Worm (Caenorhabditis elegans) whole organism, young adult: ENCODE data around the gene dpf-4.

Experiments
- C06A6.2 ChIP-seq: fragments of 200-800 bp; sonication (Bioruptor generic); conservative IDR thresholded peaks from 2 replicates; pipeline ENCODE4 v1.3.6; 2022; ENCODE audit warnings: missing genetic modification characterization, missing compliant biosample characterization
- C17E4.6 ChIP-seq: fragments of 200-800 bp; sonication (Bioruptor generic); IDR thresholded peaks from 2 replicates; pipeline ENCODE4 v1.3.6; 2022; ENCODE audit warnings: missing genetic modification reagents, missing genetic modification characterization, missing compliant biosample characterization
- F10E7.11 ChIP-seq: sonication (generic microtip); optimal IDR thresholded peaks from 2 replicates; lab custom pipeline; 2017; ENCODE audit warnings: mild to moderate bottlenecking, missing genetic modification characterization, moderate library complexity, missing compliant biosample characterization
- F33H1.4 ChIP-seq: fragments of 200-800 bp; sonication (Bioruptor generic); IDR thresholded peaks from 2 replicates; pipeline ENCODE4 v1.3.6; 2022; ENCODE audit warnings: missing genetic modification reagents, missing genetic modification characterization, missing compliant biosample characterization
- F37B4.10 ChIP-seq: fragments of 200-800 bp; sonication (Bioruptor generic); IDR thresholded peaks from 2 replicates; pipeline ENCODE4 v1.3.6; 2022; ENCODE audit warnings: missing genetic modification characterization, missing compliant biosample characterization
- F39B2.1 ChIP-seq: fragments of 200-800 bp; sonication (Bioruptor generic); IDR thresholded peaks from 2 replicates; pipeline ENCODE4 v1.3.6; 2022; ENCODE audit warnings: missing genetic modification reagents, missing genetic modification characterization, missing compliant biosample characterization
- F57C9.4 ChIP-seq: sonication (generic microtip); optimal IDR thresholded peaks from 2 replicates; lab custom pipeline; 2017; ENCODE audit warnings: mild to moderate bottlenecking, missing genetic modification characterization, missing compliant biosample characterization
- K11D2.4 ChIP-seq: fragments of 200-800 bp; sonication (Bioruptor generic); IDR thresholded peaks from 2 replicates; pipeline ENCODE4 v1.3.6; 2022; ENCODE audit warnings: missing genetic modification reagents, missing genetic modification characterization, missing compliant biosample characterization
- K12H6.12 ChIP-seq: fragments of 200-800 bp; sonication (Bioruptor generic); optimal IDR thresholded peaks from 2 replicates; lab custom pipeline; 2018; ENCODE audit warnings: mild to moderate bottlenecking, missing genetic modification characterization, missing compliant biosample characterization
- T26A5.8 ChIP-seq: sonication (generic microtip); optimal IDR thresholded peaks from 2 replicates; lab custom pipeline; 2016; ENCODE audit warnings: missing genetic modification characterization, missing compliant biosample characterization
- Y53G8AR.9 ChIP-seq: fragments of 200-800 bp; sonication (Bioruptor generic); conservative IDR thresholded peaks from 2 replicates; pipeline ENCODE4 v1.3.6; 2022; ENCODE audit warnings: missing genetic modification reagents, missing genetic modification characterization, missing compliant biosample characterization
- Y56A3A.18 ChIP-seq: fragments of 200-800 bp; sonication (Bioruptor generic); IDR thresholded peaks from 2 replicates; pipeline ENCODE4 v1.3.6; 2022; ENCODE audit warnings: missing genetic modification reagents, missing genetic modification characterization, missing compliant biosample characterization
- aptf-2 ChIP-seq: fragments of 200-800 bp; sonication (Bioruptor generic); conservative IDR thresholded peaks from 2 replicates; pipeline ENCODE4 v1.3.6; 2022; ENCODE audit warnings: missing genetic modification reagents, missing genetic modification characterization, missing compliant biosample characterization
- aptf-3 ChIP-seq: fragments of 200-800 bp; sonication (Bioruptor generic); IDR thresholded peaks from 2 replicates; pipeline ENCODE4 v1.3.6; 2022; ENCODE audit warnings: missing genetic modification characterization, missing compliant biosample characterization
- attf-3 ChIP-seq: fragments of 200-800 bp; sonication (Bioruptor generic); conservative IDR thresholded peaks from 2 replicates; pipeline ENCODE4 v1.3.6; 2022; ENCODE audit warnings: missing genetic modification reagents, missing genetic modification characterization, missing compliant biosample characterization
- attf-6 ChIP-seq: fragments of 200-800 bp; sonication (Bioruptor generic); IDR thresholded peaks from 2 replicates; pipeline ENCODE4 v1.3.6; 2022; ENCODE audit warnings: missing genetic modification reagents, missing genetic modification characterization, missing compliant biosample characterization
- ceh-27 ChIP-seq: fragments of 200-800 bp; sonication (Bioruptor generic); optimal IDR thresholded peaks from 2 replicates; lab custom pipeline; 2018; ENCODE audit warnings: mild to moderate bottlenecking, missing genetic modification characterization, moderate library complexity, missing compliant biosample characterization
- ceh-40 ChIP-seq: fragments of 200-800 bp; sonication (Bioruptor generic); IDR thresholded peaks from 2 replicates; pipeline ENCODE4 v1.3.6; 2022; ENCODE audit warnings: missing genetic modification characterization, missing compliant biosample characterization
- ceh-79 ChIP-seq: sonication (generic microtip); optimal IDR thresholded peaks from 2 replicates; lab custom pipeline; 2017; ENCODE audit warnings: mild to moderate bottlenecking, missing genetic modification characterization, missing compliant biosample characterization
- die-1 ChIP-seq: sonication (generic microtip); optimal IDR thresholded peaks from 2 replicates; lab custom pipeline; 2016; ENCODE audit warnings: missing genotype, mild to moderate bottlenecking, missing genetic modification characterization, missing compliant biosample characterization
- dox-1 ChIP-seq: fragments of 200-800 bp; sonication (Bioruptor generic); IDR thresholded peaks from 2 replicates; pipeline ENCODE4 v1.3.6; 2022; ENCODE audit warnings: missing genetic modification reagents, missing genetic modification characterization, missing compliant biosample characterization
- dpl-1 ChIP-seq: fragments of 150-350 bp; optimal IDR thresholded peaks from 2 replicates; lab custom pipeline; 2014; ENCODE audit warnings: missing biosample characterization, missing genetic modification reagents, missing genetic modification characterization
- egl-44 ChIP-seq: fragments of 200-800 bp; sonication (Bioruptor generic); IDR thresholded peaks from 2 replicates; pipeline ENCODE4 v1.3.6; 2022; ENCODE audit warnings: missing genetic modification reagents, missing genetic modification characterization, missing compliant biosample characterization
- ekl-4 ChIP-seq: fragments of 200-800 bp; sonication (Bioruptor generic); IDR thresholded peaks from 2 replicates; pipeline ENCODE4 v1.3.6; 2022; ENCODE audit warnings: missing genetic modification reagents, missing genetic modification characterization, missing compliant biosample characterization
- ets-4 ChIP-seq: fragments of 200-800 bp; sonication (Bioruptor generic); optimal IDR thresholded peaks from 2 replicates; lab custom pipeline; 2018; ENCODE audit warnings: mild to moderate bottlenecking, missing genetic modification characterization, missing compliant biosample characterization
- gei-17 ChIP-seq: fragments of 200-800 bp; sonication (Bioruptor generic); optimal IDR thresholded peaks from 2 replicates; lab custom pipeline; 2018; ENCODE audit warnings: mild to moderate bottlenecking, missing genetic modification characterization, missing compliant biosample characterization
- him-1 ChIP-seq: sonication (generic microtip); optimal IDR thresholded peaks from 2 replicates; lab custom pipeline; 2016; ENCODE audit warnings: missing genotype, missing genetic modification reagents, missing genetic modification characterization, missing compliant biosample characterization
- hlh-26 ChIP-seq: fragments of 200-800 bp; sonication (Bioruptor generic); conservative IDR thresholded peaks from 2 replicates; pipeline ENCODE4 v1.3.6; 2022; ENCODE audit warnings: missing genetic modification reagents, missing genetic modification characterization, missing compliant biosample characterization
- hmg-1.2 ChIP-seq: fragments of 200-800 bp; sonication (Bioruptor generic); IDR thresholded peaks from 2 replicates; pipeline ENCODE4 v1.3.6; 2022; ENCODE audit warnings: missing genetic modification reagents, missing genetic modification characterization, missing compliant biosample characterization
- hrde-1 ChIP-seq: sonication (generic microtip); optimal IDR thresholded peaks from 2 replicates; lab custom pipeline; 2016; ENCODE audit warnings: missing genetic modification characterization, mild to moderate bottlenecking, missing compliant biosample characterization, moderate library complexity, missing genotype, missing genetic modification reagents, borderline replicate concordance
- let-526 ChIP-seq: fragments of 200-800 bp; sonication (Bioruptor generic); IDR thresholded peaks from 2 replicates; pipeline ENCODE4 v1.3.6; 2022; ENCODE audit warnings: missing genetic modification reagents, missing genetic modification characterization, missing compliant biosample characterization
- lin-26 ChIP-seq: fragments of 200-800 bp; sonication (Bioruptor generic); IDR thresholded peaks from 2 replicates; pipeline ENCODE4 v1.3.6; 2022; ENCODE audit warnings: missing genetic modification reagents, missing genetic modification characterization, missing compliant biosample characterization
- lin-40 ChIP-seq: sonication (generic microtip); optimal IDR thresholded peaks from 2 replicates; lab custom pipeline; 2016; ENCODE audit warnings: missing genetic modification characterization, mild to moderate bottlenecking, missing compliant biosample characterization, missing genotype, missing genetic modification reagents
- lsy-27 ChIP-seq: sonication (generic microtip); optimal IDR thresholded peaks from 2 replicates; lab custom pipeline; 2017; ENCODE audit warnings: missing genetic modification characterization, mild to moderate bottlenecking, missing compliant biosample characterization, antibody characterized with exemption, missing genotype, borderline replicate concordance; ENCODE audit not compliant: insufficient read depth
- madf-8 ChIP-seq: fragments of 200-800 bp; sonication (Bioruptor generic); conservative IDR thresholded peaks from 2 replicates; pipeline ENCODE4 v1.3.6; 2022; ENCODE audit warnings: missing genetic modification reagents, missing genetic modification characterization, missing compliant biosample characterization
- mel-28 ChIP-seq: sonication (generic microtip); optimal IDR thresholded peaks from 2 replicates; lab custom pipeline; 2016; ENCODE audit warnings: borderline replicate concordance, mild to moderate bottlenecking, missing genetic modification characterization, missing compliant biosample characterization
- nfya-1 ChIP-seq: sonication (generic microtip); optimal IDR thresholded peaks from 2 replicates; lab custom pipeline; 2017; ENCODE audit warnings: antibody characterized with exemption, missing compliant biosample characterization, missing genetic modification characterization, borderline replicate concordance; ENCODE audit not compliant: insufficient read depth
- nhr-120 ChIP-seq: fragments of 200-800 bp; sonication (Bioruptor generic); IDR thresholded peaks from 2 replicates; pipeline ENCODE4 v1.3.6; 2022; ENCODE audit warnings: missing genetic modification characterization, missing compliant biosample characterization
- nhr-179 ChIP-seq: sonication (generic microtip); optimal IDR thresholded peaks from 2 replicates; lab custom pipeline; 2016; ENCODE audit warnings: mild to moderate bottlenecking, missing genetic modification characterization, missing compliant biosample characterization
- pbrm-1 ChIP-seq: fragments of 200-800 bp; sonication (Bioruptor generic); IDR thresholded peaks from 2 replicates; pipeline ENCODE4 v1.3.6; 2022; ENCODE audit warnings: missing genetic modification reagents, missing genetic modification characterization, missing compliant biosample characterization
- tbp1 ChIP-seq: fragments of 200-800 bp; sonication (Bioruptor generic); optimal IDR thresholded peaks from 2 replicates; lab custom pipeline; 2018; ENCODE audit warnings: mild to moderate bottlenecking, missing genetic modification characterization, missing compliant biosample characterization
- tbx-9 ChIP-seq: sonication (generic microtip); optimal IDR thresholded peaks from 2 replicates; lab custom pipeline; 2016; ENCODE audit warnings: borderline replicate concordance, missing genetic modification characterization, inconsistent platforms, missing compliant biosample characterization
- tlf-1 ChIP-seq: fragments of 200-800 bp; sonication (Bioruptor generic); optimal IDR thresholded peaks from 2 replicates; lab custom pipeline; 2018; ENCODE audit warnings: mild to moderate bottlenecking, missing genetic modification characterization, missing compliant biosample characterization
- zfh-2 ChIP-seq: fragments of 200-800 bp; sonication (Bioruptor generic); conservative IDR thresholded peaks from 2 replicates; pipeline ENCODE4 v1.3.6; 2022; ENCODE audit warnings: missing genetic modification reagents, missing genetic modification characterization, missing compliant biosample characterization
- ztf-18 ChIP-seq: sonication (generic microtip); optimal IDR thresholded peaks from 2 replicates; lab custom pipeline; 2016; ENCODE audit warnings: missing genotype, mild to moderate bottlenecking, missing genetic modification characterization, missing compliant biosample characterization
- ztf-22 ChIP-seq: fragments of 200-800 bp; sonication (Bioruptor generic); optimal IDR thresholded peaks from 2 replicates; lab custom pipeline; 2018; ENCODE audit warnings: mild to moderate bottlenecking, missing genetic modification characterization, moderate library complexity, missing compliant biosample characterization
- ztf-25 ChIP-seq: fragments of 200-800 bp; sonication (Bioruptor generic); IDR thresholded peaks from 2 replicates; pipeline ENCODE4 v1.3.6; 2022; ENCODE audit warnings: missing genetic modification reagents, missing genetic modification characterization, missing compliant biosample characterization
- ztf-3 ChIP-seq: fragments of 200-800 bp; sonication (Bioruptor generic); optimal IDR thresholded peaks from 2 replicates; lab custom pipeline; 2018; ENCODE audit warnings: mild to moderate bottlenecking, missing genetic modification characterization, missing compliant biosample characterization

dpf-4 gene

ce11 chrIII:5853240-5853639 lies 5.9 kb upstream of the dpf-4 start, which contains the start of gene ddx-23 (continued):
- TF ChIP-seq egl-44 (no peak), ztf-3 (no peak), mel-28 (tag; lab: Kevin White, UChicago) (no peak), F37B4.10 (GFP tag; lab: Robert Waterston, UW) (no peak), lin-40 (tag; lab: Kevin White, UChicago) (peak; percentile 9), ets-4 (GFP tag; lab: Kevin White, UChicago) (no peak), madf-8 (GFP tag; lab: Robert Waterston, UW) (no peak), dox-1 (GFP tag; lab: Robert Waterston, UW) (no peak), ceh-27 (GFP tag; lab: Kevin White, UChicago) (no peak), nhr-120 (no peak), Y56A3A.18 (0 out of 2 replicates have a peak, but pooled peaks have one; percentile 65), F10E7.11 (peak; percentile 58), nhr-179 (tag; lab: Kevin White, UChicago) (no peak), ceh-79 (tag; lab: Kevin White, UChicago) (peak; percentile 39), attf-3 (no peak), hmg-1.2 (GFP tag; lab: Robert Waterston, UW) (no peak), tbx-9 (tag; lab: Kevin White, UChicago) (no peak), attf-6 (GFP tag; lab: Robert Waterston, UW) (no peak), ekl-4 (GFP tag; lab: Robert Waterston, UW) (no peak), hlh-26 (GFP tag; lab: Robert Waterston, UW) (no peak), F57C9.4 (no peak), K11D2.4 (GFP tag; lab: Robert Waterston, UW) (no peak), lin-26 (GFP tag; lab: Robert Waterston, UW) (peak; percentile 28; the same call in 1 of the 2 replicates), zfh-2 (GFP tag; lab: Robert Waterston, UW) (no peak), let-526 (GFP tag; lab: Robert Waterston, UW) (no peak), F33H1.4 (GFP tag; lab: Robert Waterston, UW) (peak; percentile 43; the same call in 1 of the 2 replicates), nfya-1 (tag; lab: Kevin White, UChicago) (no peak), aptf-2 (GFP tag; lab: Robert Waterston, UW) (no peak), ceh-40 (GFP tag; lab: Robert Waterston, UW) (no peak), C06A6.2 (GFP tag; lab: Robert Waterston, UW) (no peak), ztf-25 (GFP tag; lab: Robert Waterston, UW) (no peak), tbp1 (GFP tag; lab: Kevin White, UChicago) (peak; percentile 45), K12H6.12 (tag; lab: Kevin White, UChicago) (no peak), him-1 (tag; lab: Kevin White, UChicago) (no peak), T26A5.8 (no peak), ztf-18 (tag; lab: Kevin White, UChicago) (peak; percentile 15), ztf-22 (GFP tag; lab: Kevin White, UChicago) (no peak), C17E4.6 (GFP tag; lab: Robert Waterston, UW) (no peak), hrde-1 (peak; percentile 6), tlf-1 (GFP tag; lab: Kevin White, UChicago) (no peak), dpl-1 (GFP tag; lab: Kevin White, UChicago) (peak; percentile 8), aptf-3 (GFP tag; lab: Robert Waterston, UW) (0 out of 2 replicates have a peak, but pooled peaks have one; percentile 51), gei-17 (GFP tag; lab: Kevin White, UChicago) (peak; percentile 12), Y53G8AR.9 (GFP tag; lab: Robert Waterston, UW) (no peak; the same call in 1 of the 2 replicates), die-1 (tag; lab: Kevin White, UChicago) (no peak), F39B2.1 (peak; percentile 68; the same call in 1 of the 2 replicates), pbrm-1 (GFP tag; lab: Robert Waterston, UW) (0 out of 2 replicates have a peak, but pooled peaks have one; percentile 37), lsy-27 (tag; lab: Kevin White, UChicago) (no peak)
